Worm (Caenorhabditis elegans) whole organism, young adult: ENCODE measurements around the gene T10F2.5.

Source experiments
- B0336.3 ChIP-seq: fragments of 200-800 bp; sonication (Bioruptor generic); IDR thresholded peaks from 2 replicates; pipeline ENCODE4 v1.3.6; 2022; ENCODE audit warnings: missing genetic modification characterization, missing compliant biosample characterization
- D2030.7 ChIP-seq: fragments of 200-800 bp; sonication (Bioruptor generic); IDR thresholded peaks from 2 replicates; pipeline ENCODE4 v1.3.6; 2022; ENCODE audit warnings: missing genetic modification reagents, missing genetic modification characterization, missing compliant biosample characterization
- F10E7.11 ChIP-seq: sonication (generic microtip); optimal IDR thresholded peaks from 2 replicates; lab custom pipeline; 2017; ENCODE audit warnings: mild to moderate bottlenecking, missing genetic modification characterization, moderate library complexity, missing compliant biosample characterization
- F22D6.2 ChIP-seq: sonication (generic microtip); optimal IDR thresholded peaks from 2 replicates; lab custom pipeline; 2016; ENCODE audit warnings: mild to moderate bottlenecking, missing genetic modification characterization, missing compliant biosample characterization
- F23B12.7 ChIP-seq: sonication (generic microtip); optimal IDR thresholded peaks from 2 replicates; lab custom pipeline; 2017; ENCODE audit warnings: missing genetic modification characterization, mild to moderate bottlenecking, missing compliant biosample characterization, antibody characterized with exemption, moderate library complexity; ENCODE audit not compliant: insufficient read depth
- F33H1.4 ChIP-seq: fragments of 200-800 bp; sonication (Bioruptor generic); IDR thresholded peaks from 2 replicates; pipeline ENCODE4 v1.3.6; 2022; ENCODE audit warnings: missing genetic modification reagents, missing genetic modification characterization, missing compliant biosample characterization
- K12H6.12 ChIP-seq: fragments of 200-800 bp; sonication (Bioruptor generic); optimal IDR thresholded peaks from 2 replicates; lab custom pipeline; 2018; ENCODE audit warnings: mild to moderate bottlenecking, missing genetic modification characterization, missing compliant biosample characterization
- ama-1 ChIP-seq, 3 experiments: fragments of 150-350 bp in 1 of 3; sonication (generic microtip) in 2 of 3; optimal IDR thresholded peaks; 2 replicates each; lab custom pipeline; 2014 to 2018; ENCODE audit warnings: missing biosample characterization in 2 of 3, missing genetic modification characterization in 2 of 3, missing genetic modification reagents in 2 of 3
- attf-5 ChIP-seq: fragments of 200-800 bp; sonication (Bioruptor generic); optimal IDR thresholded peaks from 2 replicates; lab custom pipeline; 2018; ENCODE audit warnings: mild to moderate bottlenecking, missing genetic modification characterization, missing compliant biosample characterization
- bed-2 ChIP-seq: fragments of 200-800 bp; sonication (Bioruptor generic); IDR thresholded peaks from 2 replicates; pipeline ENCODE4 v1.3.6; 2022; ENCODE audit warnings: missing genetic modification reagents, missing genetic modification characterization, missing compliant biosample characterization
- cebp-1 ChIP-seq, 2 experiments: fragments of 200-800 bp in 1 of 2; sonication (Bioruptor generic) in 1 of 2; sonication (generic microtip) in 1 of 2; IDR thresholded peaks in 1 of 2; optimal IDR thresholded peaks in 1 of 2; 2 replicates each; pipeline versions ENCODE4 v1.3.6 to Lab custom; 2017 to 2022; ENCODE audit warnings: missing compliant biosample characterization in 2 of 2, missing genetic modification characterization in 2 of 2, mild to moderate bottlenecking in 1 of 2, missing genetic modification reagents in 1 of 2, moderate library complexity in 1 of 2
- ceh-100 ChIP-seq: fragments of 200-800 bp; sonication (Bioruptor generic); IDR thresholded peaks from 2 replicates; pipeline ENCODE4 v1.3.6; 2022; ENCODE audit warnings: missing genetic modification reagents, missing genetic modification characterization, missing compliant biosample characterization
- chd-7 ChIP-seq: sonication (generic microtip); optimal IDR thresholded peaks from 2 replicates; lab custom pipeline; 2016; ENCODE audit warnings: mild to moderate bottlenecking, missing genetic modification characterization, moderate library complexity, missing compliant biosample characterization
- die-1 ChIP-seq: sonication (generic microtip); optimal IDR thresholded peaks from 2 replicates; lab custom pipeline; 2016; ENCODE audit warnings: missing genotype, mild to moderate bottlenecking, missing genetic modification characterization, missing compliant biosample characterization
- dpff-1 ChIP-seq: sonication (generic microtip); optimal IDR thresholded peaks from 2 replicates; lab custom pipeline; 2017; ENCODE audit warnings: mild to moderate bottlenecking, missing genetic modification characterization, missing compliant biosample characterization
- egl-18 ChIP-seq: fragments of 200-800 bp; sonication (Bioruptor generic); IDR thresholded peaks from 2 replicates; pipeline ENCODE4 v1.3.6; 2022; ENCODE audit warnings: missing genetic modification reagents, missing genetic modification characterization, missing compliant biosample characterization
- egl-44 ChIP-seq: fragments of 200-800 bp; sonication (Bioruptor generic); IDR thresholded peaks from 2 replicates; pipeline ENCODE4 v1.3.6; 2022; ENCODE audit warnings: missing genetic modification reagents, missing genetic modification characterization, missing compliant biosample characterization
- ets-4 ChIP-seq: fragments of 200-800 bp; sonication (Bioruptor generic); optimal IDR thresholded peaks from 2 replicates; lab custom pipeline; 2018; ENCODE audit warnings: mild to moderate bottlenecking, missing genetic modification characterization, missing compliant biosample characterization
- hlh-26 ChIP-seq: fragments of 200-800 bp; sonication (Bioruptor generic); conservative IDR thresholded peaks from 2 replicates; pipeline ENCODE4 v1.3.6; 2022; ENCODE audit warnings: missing genetic modification reagents, missing genetic modification characterization, missing compliant biosample characterization
- hmg-1.2 ChIP-seq: fragments of 200-800 bp; sonication (Bioruptor generic); IDR thresholded peaks from 2 replicates; pipeline ENCODE4 v1.3.6; 2022; ENCODE audit warnings: missing genetic modification reagents, missing genetic modification characterization, missing compliant biosample characterization
- hsf-1 ChIP-seq: fragments of 200-800 bp; sonication (Bioruptor generic); IDR thresholded peaks from 2 replicates; pipeline ENCODE4 v1.3.6; 2022; ENCODE audit warnings: missing genetic modification reagents, missing genetic modification characterization, missing compliant biosample characterization
- lag-1 ChIP-seq: fragments of 200-800 bp; sonication (Bioruptor generic); IDR thresholded peaks from 2 replicates; pipeline ENCODE4 v1.3.6; 2022; ENCODE audit warnings: missing genetic modification reagents, missing genetic modification characterization, missing compliant biosample characterization
- let-526 ChIP-seq: fragments of 200-800 bp; sonication (Bioruptor generic); IDR thresholded peaks from 2 replicates; pipeline ENCODE4 v1.3.6; 2022; ENCODE audit warnings: missing genetic modification reagents, missing genetic modification characterization, missing compliant biosample characterization
- let-607 ChIP-seq, 2 experiments: fragments of 200-800 bp in 1 of 2; sonication (Bioruptor generic) in 1 of 2; sonication (generic microtip) in 1 of 2; optimal IDR thresholded peaks; 2 replicates each; lab custom pipeline; 2016 to 2018; ENCODE audit warnings: mild to moderate bottlenecking in 2 of 2, missing compliant biosample characterization in 2 of 2, missing genetic modification characterization in 2 of 2, moderate library complexity in 2 of 2, missing genotype in 1 of 2
- lin-26 ChIP-seq: fragments of 200-800 bp; sonication (Bioruptor generic); IDR thresholded peaks from 2 replicates; pipeline ENCODE4 v1.3.6; 2022; ENCODE audit warnings: missing genetic modification reagents, missing genetic modification characterization, missing compliant biosample characterization
- lin-54 ChIP-seq: fragments of 200-800 bp; sonication (Bioruptor generic); optimal IDR thresholded peaks from 2 replicates; lab custom pipeline; 2018; ENCODE audit warnings: mild to moderate bottlenecking, missing genetic modification characterization, missing compliant biosample characterization
- madf-6 ChIP-seq: fragments of 200-800 bp; sonication (Bioruptor generic); IDR thresholded peaks from 2 replicates; pipeline ENCODE4 v1.3.6; 2022; ENCODE audit warnings: missing genetic modification reagents, missing genetic modification characterization, missing compliant biosample characterization
- madf-8 ChIP-seq: fragments of 200-800 bp; sonication (Bioruptor generic); conservative IDR thresholded peaks from 2 replicates; pipeline ENCODE4 v1.3.6; 2022; ENCODE audit warnings: missing genetic modification reagents, missing genetic modification characterization, missing compliant biosample characterization
- mcd-1 ChIP-seq: fragments of 200-800 bp; sonication (Bioruptor generic); IDR thresholded peaks from 2 replicates; pipeline ENCODE4 v1.3.6; 2022; ENCODE audit warnings: missing genetic modification reagents, missing genetic modification characterization, missing compliant biosample characterization
- pha-4 ChIP-seq: fragments of 150-350 bp; sonication (generic microtip); optimal IDR thresholded peaks from 2 replicates; lab custom pipeline; 2014; ENCODE audit warnings: missing biosample characterization, missing genetic modification reagents, missing genetic modification characterization
- rec-8 ChIP-seq, 2 experiments: sonication (generic microtip); optimal IDR thresholded peaks; 2 replicates each; lab custom pipeline; 2016; ENCODE audit warnings: mild to moderate bottlenecking in 2 of 2, missing genetic modification characterization in 2 of 2, missing genetic modification reagents in 2 of 2, missing genotype in 2 of 2, missing biosample characterization in 1 of 2, missing compliant biosample characterization in 1 of 2, moderate library complexity in 1 of 2
- repo-1 ChIP-seq: sonication (generic microtip); optimal IDR thresholded peaks from 2 replicates; lab custom pipeline; 2017; ENCODE audit warnings: mild to moderate bottlenecking, missing genetic modification characterization, missing compliant biosample characterization
- sdz-38 ChIP-seq: sonication (generic microtip); optimal IDR thresholded peaks from 2 replicates; lab custom pipeline; 2016; ENCODE audit warnings: missing genotype, missing genetic modification characterization, missing compliant biosample characterization
- sea-2 ChIP-seq: fragments of 200-800 bp; sonication (Bioruptor generic); IDR thresholded peaks from 2 replicates; pipeline ENCODE4 v1.3.6; 2022; ENCODE audit warnings: missing genetic modification characterization, missing compliant biosample characterization
- snpc-4 ChIP-seq, 5 experiments: fragments of 150-350 bp in 1 of 5; sonication (generic microtip) in 4 of 5; optimal IDR thresholded peaks; 2 replicates each; lab custom pipeline; 2014 to 2018; ENCODE audit warnings: missing genetic modification characterization in 5 of 5, missing biosample characterization in 3 of 5, antibody characterized with exemption in 2 of 5, mild to moderate bottlenecking in 2 of 5, missing compliant biosample characterization in 2 of 5, missing genotype in 2 of 5, moderate library complexity in 2 of 5, missing genetic modification reagents in 1 of 5
- tlf-1 ChIP-seq: fragments of 200-800 bp; sonication (Bioruptor generic); optimal IDR thresholded peaks from 2 replicates; lab custom pipeline; 2018; ENCODE audit warnings: mild to moderate bottlenecking, missing genetic modification characterization, missing compliant biosample characterization
- ztf-22 ChIP-seq: fragments of 200-800 bp; sonication (Bioruptor generic); optimal IDR thresholded peaks from 2 replicates; lab custom pipeline; 2018; ENCODE audit warnings: mild to moderate bottlenecking, missing genetic modification characterization, moderate library complexity, missing compliant biosample characterization
- ztf-26 ChIP-seq: sonication (generic microtip); optimal IDR thresholded peaks from 2 replicates; lab custom pipeline; 2017; ENCODE audit warnings: missing genetic modification characterization, missing compliant biosample characterization
- ztf-3 ChIP-seq: fragments of 200-800 bp; sonication (Bioruptor generic); optimal IDR thresholded peaks from 2 replicates; lab custom pipeline; 2018; ENCODE audit warnings: mild to moderate bottlenecking, missing genetic modification characterization, missing compliant biosample characterization

Gene T10F2.5

ce11 chrIII:5169699-5170098 is 10.3 kb upstream of the T10F2.5 start, which contains the start of gene ulp-1:
TSS of gene ulp-1 (minus strand) at chrIII:5169799.
- TF ChIP-seq repo-1 (tag; lab: Kevin White, UChicago) (peak; percentile 22), egl-18 (no peak), madf-6 (GFP tag; lab: Robert Waterston, UW) (peak; percentile 32), bed-2 (GFP tag; lab: Robert Waterston, UW) (no peak), die-1 (no peak), K12H6.12 (no peak), ama-1 (optimal IDR thresholded peaks at IDR 0.05; lab: Kevin White, UChicago) (no peak), ama-1 (GFP tag; optimal IDR thresholded peaks at IDR 0.05; lab: Kevin White, UChicago) (peak in 1 of 2 experiments; percentile 16), egl-44 (GFP tag; lab: Robert Waterston, UW) (no peak), snpc-4 (GFP tag; optimal IDR thresholded peaks at IDR 0.05; lab: Kevin White, UChicago) (no peak), snpc-4 (tag; optimal IDR thresholded peaks at IDR 0.05; lab: Kevin White, UChicago) (no peak), ceh-100 (GFP tag; lab: Robert Waterston, UW) (peak; percentile 27; the same call in 1 of the 2 replicates), F22D6.2 (tag; lab: Kevin White, UChicago) (no peak), dpff-1 (no peak), ztf-26 (tag; lab: Kevin White, UChicago) (no peak)

ce11 chrIII:5165745-5166144 is 6.3 kb upstream of the T10F2.5 start:
- no peak for TF ChIP-seq ets-4
- no peak for TF ChIP-seq chd-7 (tag; lab: Kevin White, UChicago)
- no peak for TF ChIP-seq cebp-1 (GFP tag; IDR thresholded peaks at IDR 0.05; lab: Robert Waterston, UW)
- peak; percentile 8 for TF ChIP-seq cebp-1 (tag; optimal IDR thresholded peaks at IDR 0.05; lab: Kevin White, UChicago)
- TF ChIP-seq F10E7.11 (tag; lab: Kevin White, UChicago), result no peak

- no peak for TF ChIP-seq hsf-1
- TF ChIP-seq let-526 (GFP tag; lab: Robert Waterston, UW), result no peak
- TF ChIP-seq rec-8 (tag; optimal IDR thresholded peaks at IDR 0.05; lab: Kevin White, UChicago), result no peak
- no peak for TF ChIP-seq F23B12.7 (tag; lab: Kevin White, UChicago)
- no peak for TF ChIP-seq ztf-3 (GFP tag; lab: Kevin White, UChicago)
- no peak for TF ChIP-seq ceh-100 (GFP tag; lab: Robert Waterston, UW)
- TF ChIP-seq K12H6.12, result no peak
- no peak for TF ChIP-seq madf-8
- no peak for TF ChIP-seq mcd-1 (GFP tag; lab: Robert Waterston, UW)
- TF ChIP-seq lin-26 (GFP tag; lab: Robert Waterston, UW), result no peak
- no peak for TF ChIP-seq F22D6.2 (tag; lab: Kevin White, UChicago)
- TF ChIP-seq tlf-1, result no peak
- no peak for TF ChIP-seq bed-2 (GFP tag; lab: Robert Waterston, UW)
- TF ChIP-seq ztf-26 (tag; lab: Kevin White, UChicago), result no peak
- no peak for TF ChIP-seq ztf-22 (GFP tag; lab: Kevin White, UChicago)
- no peak for TF ChIP-seq madf-6 (GFP tag; lab: Robert Waterston, UW)
- TF ChIP-seq pha-4 (tag; lab: Kevin White, UChicago), result no peak
- no peak for TF ChIP-seq egl-18
- no peak for TF ChIP-seq lin-54 (GFP tag; lab: Kevin White, UChicago)
These were observed 5.8 kb upstream of the T10F2.5 start, which contains the start of gene T10F2.2 for ce11 chrIII:5165211-5165610. TSS of gene T10F2.2 (minus strand) at chrIII:5165311.

ce11 chrIII:5162820-5163631 is 3.6 kb upstream of the T10F2.5 start, which contains the start of gene gars-1:
TSS of gene gars-1 (minus strand) at chrIII:5163627.
- TF ChIP-seq B0336.3 (GFP tag; lab: Robert Waterston, UW) (no peak), D2030.7 (no peak), lag-1 (GFP tag; lab: Robert Waterston, UW) (no peak), sdz-38 (tag; lab: Kevin White, UChicago) (no peak), hmg-1.2 (GFP tag; lab: Robert Waterston, UW) (peak; percentile 41; the same call in 1 of the 2 replicates), let-607 (tag; optimal IDR thresholded peaks at IDR 0.05; lab: Kevin White, UChicago) (no peak), sea-2 (GFP tag; lab: Robert Waterston, UW) (no peak), K12H6.12 (no peak), attf-5 (peak; percentile 62), hlh-26 (GFP tag; lab: Robert Waterston, UW) (no peak), cebp-1 (GFP tag; IDR thresholded peaks at IDR 0.05; lab: Robert Waterston, UW) (peak; percentile 91), cebp-1 (tag; optimal IDR thresholded peaks at IDR 0.05; lab: Kevin White, UChicago) (peak; percentile 98), ceh-100 (GFP tag; lab: Robert Waterston, UW) (no peak), F33H1.4 (GFP tag; lab: Robert Waterston, UW) (no peak), snpc-4 (GFP tag; optimal IDR thresholded peaks at IDR 0.05; lab: Kevin White, UChicago) (no peak), snpc-4 (tag; optimal IDR thresholded peaks at IDR 0.05; lab: Kevin White, UChicago) (no peak)
